Worm (Caenorhabditis elegans): ENCODE data around the gene F52D10.4.

DNA sequence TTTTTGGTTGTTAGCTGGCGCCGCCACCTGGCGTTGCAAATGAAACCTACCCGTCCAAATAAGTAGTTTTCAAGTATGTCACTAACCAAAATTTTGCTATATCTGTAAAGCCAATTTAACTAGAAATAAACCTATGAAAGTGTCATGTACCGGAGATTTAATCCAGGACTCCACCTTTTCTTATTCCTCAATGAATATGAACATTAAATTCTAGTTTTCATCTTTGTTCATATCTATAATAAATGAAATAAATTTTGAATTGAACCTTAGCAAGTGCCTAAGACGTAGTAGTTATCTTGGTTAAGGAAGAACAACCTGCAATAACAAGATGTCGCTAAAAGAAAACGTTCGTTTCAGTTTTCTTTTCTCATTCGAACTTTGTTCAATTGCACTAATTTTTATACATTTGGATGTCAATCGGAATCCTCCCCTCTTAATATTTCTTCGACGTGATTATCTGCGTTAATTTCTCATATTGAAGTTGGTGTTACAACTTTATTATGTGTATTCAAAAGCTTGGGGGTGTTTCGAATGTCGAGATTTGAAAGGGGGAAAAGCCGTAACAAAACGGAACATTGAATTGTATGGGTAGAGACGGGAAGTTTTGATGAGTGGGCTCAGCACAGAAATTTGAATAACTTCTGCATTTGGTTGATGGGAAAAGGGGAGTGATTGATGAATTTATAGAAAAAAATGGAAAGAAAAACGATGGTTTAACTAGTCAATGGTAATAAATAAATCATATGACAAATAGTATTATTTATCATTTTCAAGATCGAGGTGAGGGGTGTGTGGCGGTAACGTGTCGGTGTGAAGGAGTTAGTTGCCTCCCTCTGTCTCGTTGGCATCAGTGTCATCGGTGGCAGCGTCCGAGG is 13.8 kb upstream of the F52D10.4 start:
- peak; percentile 10 for TF ChIP-seq skn-1 (tag; optimal IDR thresholded peaks at IDR 0.05)
- no peak for TF ChIP-seq nhr-12 (tag; optimal IDR thresholded peaks at IDR 0.05)
- TF ChIP-seq sea-2 (GFP tag; optimal IDR thresholded peaks at IDR 0.05): no peak
- no peak for TF ChIP-seq nhr-237 (tag; optimal IDR thresholded peaks at IDR 0.05)
- peak; percentile 67 for TF ChIP-seq jun-1 (tag; optimal IDR thresholded peaks at IDR 0.05)
- no peak for TF ChIP-seq egl-27 (tag; optimal IDR thresholded peaks at IDR 0.05)
- no peak for TF ChIP-seq unc-62 (GFP tag; optimal IDR thresholded peaks at IDR 0.05)
- no peak for TF ChIP-seq zag-1 (tag; optimal IDR thresholded peaks at IDR 0.05)
- TF ChIP-seq ceh-9 (tag; optimal IDR thresholded peaks at IDR 0.05): no peak
- peak; percentile 5 for TF ChIP-seq pha-4 (tag; optimal IDR thresholded peaks at IDR 0.05)

All from whole organism, L3 larva.